Fruit fly (Drosophila melanogaster): ENCODE measurements around the gene Stip1.

Stip1 gene

dm6 chr2L:249048-249825, 45.7 kb upstream of the Stip1 start (continued):
- TF ChIP-seq CG17186 (GFP tag; optimal IDR thresholded peaks at IDR 0.05), result no peak
- no peak for TF ChIP-seq klu (GFP tag; IDR thresholded peaks at IDR 0.05)
- TF ChIP-seq Doc3 (GFP tag; IDR thresholded peaks at IDR 0.05; ENCODE audit: partially characterized antibody), result no peak
- no peak for TF ChIP-seq Ssrp (tag; optimal IDR thresholded peaks at IDR 0.05)
- no peak for TF ChIP-seq tin (GFP tag; optimal IDR thresholded peaks at IDR 0.05)
- no peak for TF ChIP-seq CG6254 (GFP tag; optimal IDR thresholded peaks at IDR 0.05)
- TF ChIP-seq CG17568 (GFP tag; optimal IDR thresholded peaks at IDR 0.05), result no peak
- TF ChIP-seq CG16779 (GFP tag; IDR thresholded peaks at IDR 0.05), result 0 out of 2 replicates have a peak, but pooled peaks have one; percentile 9
- TF ChIP-seq Fer2 (tag; optimal IDR thresholded peaks at IDR 0.05), result no peak
- TF ChIP-seq ab (GFP tag; optimal IDR thresholded peaks at IDR 0.05), result no peak
- no peak for TF ChIP-seq NfI (GFP tag; optimal IDR thresholded peaks at IDR 0.05)
- no peak for TF ChIP-seq MTF-1 (GFP tag; optimal IDR thresholded peaks at IDR 0.05; ENCODE audit: borderline replicate concordance)
- TF ChIP-seq D19B (GFP tag; optimal IDR thresholded peaks at IDR 0.05), result no peak
- TF ChIP-seq CG8290 (GFP tag; optimal IDR thresholded peaks at IDR 0.05), result no peak
- no peak for TF ChIP-seq CG8290 (tag; optimal IDR thresholded peaks at IDR 0.05)
- TF ChIP-seq abd-A (tag; optimal IDR thresholded peaks at IDR 0.05), result peak; percentile 67
- no peak for TF ChIP-seq insv (GFP tag; optimal IDR thresholded peaks at IDR 0.05)
- TF ChIP-seq jing (GFP tag; optimal IDR thresholded peaks at IDR 0.05), result no peak
- TF ChIP-seq CG34224 (GFP tag; IDR thresholded peaks at IDR 0.05; ENCODE audit: partially characterized antibody), result peak; percentile 61
- TF ChIP-seq CG6175 (GFP tag; IDR thresholded peaks at IDR 0.05), result no peak
- 0 out of 2 replicates have a peak, but pooled peaks have one; percentile 11 for TF ChIP-seq CG2129 (GFP tag; IDR thresholded peaks at IDR 0.05; ENCODE audit: partially characterized antibody)
- no peak for TF ChIP-seq CG3726 (GFP tag; IDR thresholded peaks at IDR 0.05)
- TF ChIP-seq onecut (GFP tag; IDR thresholded peaks at IDR 0.05), result no peak
- TF ChIP-seq pum (GFP tag; optimal IDR thresholded peaks at IDR 0.05), result no peak
- TF ChIP-seq prd (optimal IDR thresholded peaks at IDR 0.05), result no peak
- no peak for TF ChIP-seq prd (GFP tag; IDR thresholded peaks at IDR 0.05)
- no peak for TF ChIP-seq CTCF (GFP tag; optimal IDR thresholded peaks at IDR 0.05)
- TF ChIP-seq CG30403 (GFP tag; optimal IDR thresholded peaks at IDR 0.05), result peak; percentile 15
- no peak for TF ChIP-seq gt (GFP tag; IDR thresholded peaks at IDR 0.05)
- TF ChIP-seq CG9876 (GFP tag; optimal IDR thresholded peaks at IDR 0.05), result no peak
- TF ChIP-seq CkIIα-i1 (GFP tag; IDR thresholded peaks at IDR 0.05), result no peak
- no peak for TF ChIP-seq CG33213 (GFP tag; optimal IDR thresholded peaks at IDR 0.05)
- TF ChIP-seq gsb-n (tag; optimal IDR thresholded peaks at IDR 0.05), result peak; percentile 60
- TF ChIP-seq CG7357 (GFP tag; IDR thresholded peaks at IDR 0.05), result no peak
- no peak for TF ChIP-seq Sox100B (GFP tag; optimal IDR thresholded peaks at IDR 0.05)
- TF ChIP-seq Dip3 (GFP tag; optimal IDR thresholded peaks at IDR 0.05), result no peak
- TF ChIP-seq Deaf1 (tag; optimal IDR thresholded peaks at IDR 0.05), result peak; percentile 75
- no peak for TF ChIP-seq Tbp (GFP tag; optimal IDR thresholded peaks at IDR 0.05)
- no peak for TF ChIP-seq CG15011 (GFP tag; optimal IDR thresholded peaks at IDR 0.05)
- no peak for TF ChIP-seq CG2120 (GFP tag; optimal IDR thresholded peaks at IDR 0.05)
- no peak for TF ChIP-seq CG6683 (GFP tag; optimal IDR thresholded peaks at IDR 0.05)
- TF ChIP-seq CG10431 (GFP tag; optimal IDR thresholded peaks at IDR 0.05), result no peak
- peak; percentile 58 for TF ChIP-seq HLHmδ (GFP tag; optimal IDR thresholded peaks at IDR 0.05)
- TF ChIP-seq CG16815 (GFP tag; optimal IDR thresholded peaks at IDR 0.05), result no peak
- no peak for TF ChIP-seq CG4404 (GFP tag; IDR thresholded peaks at IDR 0.05)
- TF ChIP-seq sc (optimal IDR thresholded peaks at IDR 0.05), result no peak
- no peak for TF ChIP-seq sc (GFP tag; optimal IDR thresholded peaks at IDR 0.05)
- peak; percentile 22 for TF ChIP-seq CG7987 (GFP tag; optimal IDR thresholded peaks at IDR 0.05)
- no peak for TF ChIP-seq Bteb2 (GFP tag; optimal IDR thresholded peaks at IDR 0.05)
- TF ChIP-seq CG14014 (GFP tag; IDR thresholded peaks at IDR 0.05), result no peak; the same call in 1 of the 2 replicates
- TF ChIP-seq CG12769 (tag; optimal IDR thresholded peaks at IDR 0.05), result no peak
